Worm (Caenorhabditis elegans) whole organism, L1 larva: ENCODE measurements around the gene C29E4.10.

Experiments
- C04F5.9 ChIP-seq: sonication (generic microtip); optimal IDR thresholded peaks from 2 replicates; lab custom pipeline; 2016; ENCODE audit warnings: missing genetic modification characterization, missing compliant biosample characterization
- C16A3.4 ChIP-seq: fragments of 150-350 bp; optimal IDR thresholded peaks from 2 replicates; lab custom pipeline; 2014; ENCODE audit warnings: missing biosample characterization, missing genetic modification characterization
- C34B4.2 ChIP-seq: sonication (generic microtip); optimal IDR thresholded peaks from 2 replicates; lab custom pipeline; 2017; ENCODE audit warnings: mild to moderate bottlenecking, missing genetic modification characterization, missing compliant biosample characterization
- F16B12.6 ChIP-seq: fragments of 150-350 bp; optimal IDR thresholded peaks from 2 replicates; lab custom pipeline; 2014; ENCODE audit warnings: missing biosample characterization, missing genetic modification characterization
- Y116A8C.19 ChIP-seq: sonication (generic microtip); optimal IDR thresholded peaks from 2 replicates; lab custom pipeline; 2016; ENCODE audit warnings: missing compliant biosample characterization, missing genetic modification characterization, borderline replicate concordance
- alr-1 ChIP-seq: fragments of 200-800 bp; sonication (Bioruptor generic); optimal IDR thresholded peaks from 2 replicates; lab custom pipeline; 2018; ENCODE audit warnings: borderline replicate concordance, mild to moderate bottlenecking, missing genetic modification characterization, missing compliant biosample characterization
- ama-1 ChIP-seq: fragments of 150-350 bp; optimal IDR thresholded peaks from 2 replicates; lab custom pipeline; 2014
- ceh-63 ChIP-seq: fragments of 200-800 bp; sonication (Bioruptor generic); optimal IDR thresholded peaks from 2 replicates; lab custom pipeline; 2018; ENCODE audit warnings: mild to moderate bottlenecking, missing genetic modification characterization, missing compliant biosample characterization
- ceh-8 ChIP-seq: fragments of 200-800 bp; sonication (Bioruptor generic); optimal IDR thresholded peaks from 2 replicates; lab custom pipeline; 2018; ENCODE audit warnings: mild to moderate bottlenecking, missing genetic modification characterization, moderate library complexity, missing compliant biosample characterization
- ceh-90 ChIP-seq: sonication (generic microtip); optimal IDR thresholded peaks from 2 replicates; lab custom pipeline; 2016; ENCODE audit warnings: missing genetic modification characterization, missing compliant biosample characterization
- ces-1 ChIP-seq: fragments of 150-350 bp; optimal IDR thresholded peaks from 2 replicates; lab custom pipeline; 2014; ENCODE audit warnings: missing biosample characterization, missing genetic modification reagents, missing genetic modification characterization
- dsc-1 ChIP-seq: sonication (generic microtip); optimal IDR thresholded peaks from 2 replicates; lab custom pipeline; 2016; ENCODE audit warnings: mild to moderate bottlenecking, missing genetic modification characterization, missing compliant biosample characterization
- efl-1 ChIP-seq, 4 experiments: fragments of 150-350 bp; optimal IDR thresholded peaks in 3 of 4; peaks in 1 of 4; 1 replicate in 1 of 4; 2 replicates in 3 of 4; lab custom pipeline; 2014; ENCODE audit warnings: missing biosample characterization in 2 of 4, missing genetic modification characterization in 2 of 4, missing genetic modification reagents in 2 of 4
- egl-13 ChIP-seq: sonication (generic microtip); optimal IDR thresholded peaks from 2 replicates; lab custom pipeline; 2016; ENCODE audit warnings: missing genotype, missing genetic modification reagents, missing genetic modification characterization, missing compliant biosample characterization
- egl-27 ChIP-seq, 2 experiments: fragments of 150-350 bp in 1 of 2; sonication (generic microtip); optimal IDR thresholded peaks; 3 replicates each; lab custom pipeline; 2017 to 2018; ENCODE audit warnings: missing biosample characterization in 2 of 2, missing genetic modification characterization in 2 of 2, missing genetic modification reagents in 2 of 2
- fkh-10 ChIP-seq: sonication (generic microtip); optimal IDR thresholded peaks from 2 replicates; lab custom pipeline; 2017; ENCODE audit warnings: missing biosample characterization, missing genetic modification reagents, missing genetic modification characterization
- fkh-4 ChIP-seq: sonication (generic microtip); optimal IDR thresholded peaks from 2 replicates; lab custom pipeline; 2016; ENCODE audit warnings: missing compliant biosample characterization, missing genetic modification characterization, borderline replicate concordance
- fkh-8 ChIP-seq: sonication (generic microtip); optimal IDR thresholded peaks from 2 replicates; lab custom pipeline; 2016; ENCODE audit warnings: mild to moderate bottlenecking, missing genetic modification characterization, missing compliant biosample characterization
- fos-1 ChIP-seq: fragments of 150-350 bp; optimal IDR thresholded peaks from 2 replicates; lab custom pipeline; 2014; ENCODE audit warnings: missing biosample characterization, missing genetic modification characterization
- grh-1 ChIP-seq: fragments of 200-800 bp; sonication (Bioruptor generic); IDR thresholded peaks from 2 replicates; pipeline ENCODE4 v1.3.6; 2022; ENCODE audit warnings: missing genetic modification reagents, missing genetic modification characterization, missing compliant biosample characterization
- hlh-17 ChIP-seq: fragments of 200-800 bp; sonication (Bioruptor generic); optimal IDR thresholded peaks from 2 replicates; lab custom pipeline; 2018; ENCODE audit warnings: missing genetic modification characterization, mild to moderate bottlenecking, missing compliant biosample characterization, moderate library complexity, borderline replicate concordance
- hpl-2 ChIP-seq: fragments of 150-350 bp; optimal IDR thresholded peaks from 2 replicates; lab custom pipeline; 2014; ENCODE audit warnings: missing biosample characterization, missing genetic modification reagents, missing genetic modification characterization
- irx-1 ChIP-seq: sonication (generic microtip); optimal IDR thresholded peaks from 2 replicates; lab custom pipeline; 2016; ENCODE audit warnings: missing genetic modification characterization, missing compliant biosample characterization
- lir-3 ChIP-seq: sonication (generic microtip); optimal IDR thresholded peaks from 2 replicates; lab custom pipeline; 2016; ENCODE audit warnings: mild to moderate bottlenecking, missing genetic modification characterization, moderate library complexity, missing compliant biosample characterization; ENCODE audit not compliant: poor library complexity
- lsy-2 ChIP-seq, 2 experiments: fragments of 150-350 bp; optimal IDR thresholded peaks; 2 replicates each; lab custom pipeline; 2014; ENCODE audit warnings: missing biosample characterization in 2 of 2, missing genetic modification characterization in 2 of 2
- mab-9 ChIP-seq: fragments of 200-800 bp; sonication (Bioruptor generic); IDR thresholded peaks from 2 replicates; pipeline ENCODE4 v1.3.6; 2022; ENCODE audit warnings: missing genetic modification reagents, missing genetic modification characterization, missing compliant biosample characterization
- mdl-1 ChIP-seq, 2 experiments: fragments of 150-350 bp; optimal IDR thresholded peaks; 2 replicates each; lab custom pipeline; 2014 to 2017; ENCODE audit warnings: missing biosample characterization in 2 of 2, missing genetic modification characterization in 2 of 2, inconsistent platforms in 1 of 2
- mep-1 ChIP-seq: fragments of 150-350 bp; optimal IDR thresholded peaks from 2 replicates; lab custom pipeline; 2014; ENCODE audit warnings: missing biosample characterization, missing genetic modification characterization
- nhr-19 ChIP-seq: fragments of 200-800 bp; sonication (Bioruptor generic); conservative IDR thresholded peaks from 2 replicates; pipeline ENCODE4 v1.3.6; 2022; ENCODE audit warnings: missing genetic modification characterization, missing compliant biosample characterization
- nhr-20 ChIP-seq: sonication (generic microtip); optimal IDR thresholded peaks from 2 replicates; lab custom pipeline; 2016; ENCODE audit warnings: mild to moderate bottlenecking, missing genetic modification characterization, missing compliant biosample characterization
- nhr-71 ChIP-seq: sonication (generic microtip); optimal IDR thresholded peaks from 2 replicates; lab custom pipeline; 2016; ENCODE audit warnings: mild to moderate bottlenecking, missing genetic modification characterization, moderate library complexity, missing compliant biosample characterization
- nhr-76 ChIP-seq: sonication (generic microtip); optimal IDR thresholded peaks from 2 replicates; lab custom pipeline; 2017; ENCODE audit warnings: missing biosample characterization, missing genetic modification characterization
- nhr-84 ChIP-seq: sonication (generic microtip); optimal IDR thresholded peaks from 2 replicates; lab custom pipeline; 2017; ENCODE audit warnings: missing biosample characterization, missing genetic modification characterization
- pqm-1 ChIP-seq: sonication (generic microtip); optimal IDR thresholded peaks from 3 replicates; lab custom pipeline; 2017; ENCODE audit warnings: missing biosample characterization, missing genetic modification characterization
- snpc-4 ChIP-seq: fragments of 150-350 bp; optimal IDR thresholded peaks from 2 replicates; lab custom pipeline; 2014; ENCODE audit warnings: missing biosample characterization, missing genetic modification characterization
- sox-4 ChIP-seq: sonication (generic microtip); optimal IDR thresholded peaks from 2 replicates; lab custom pipeline; 2016; ENCODE audit warnings: missing genetic modification characterization, missing compliant biosample characterization
- sptf-1 ChIP-seq: fragments of 150-350 bp; optimal IDR thresholded peaks from 2 replicates; lab custom pipeline; 2014; ENCODE audit warnings: missing biosample characterization, missing genetic modification characterization
- sup-37 ChIP-seq: fragments of 200-800 bp; sonication (Bioruptor generic); optimal IDR thresholded peaks from 2 replicates; lab custom pipeline; 2018; ENCODE audit warnings: mild to moderate bottlenecking, missing genetic modification characterization, missing compliant biosample characterization
- swsn-7 ChIP-seq: sonication (generic microtip); optimal IDR thresholded peaks from 2 replicates; lab custom pipeline; 2016; ENCODE audit warnings: missing genetic modification characterization, missing compliant biosample characterization
- tbx-2 ChIP-seq: sonication (generic microtip); optimal IDR thresholded peaks from 2 replicates; lab custom pipeline; 2016; ENCODE audit warnings: missing genetic modification characterization, missing compliant biosample characterization
- tlp-1 ChIP-seq: fragments of 150-350 bp; optimal IDR thresholded peaks from 2 replicates; lab custom pipeline; 2014; ENCODE audit warnings: missing biosample characterization, missing genetic modification characterization
- unc-62 ChIP-seq: fragments of 150-350 bp; optimal IDR thresholded peaks from 2 replicates; lab custom pipeline; 2014; ENCODE audit warnings: missing biosample characterization, missing genetic modification reagents, missing genetic modification characterization
- unc-86 ChIP-seq: sonication (generic microtip); optimal IDR thresholded peaks from 2 replicates; lab custom pipeline; 2016; ENCODE audit warnings: missing genetic modification characterization, missing compliant biosample characterization
- zag-1 ChIP-seq: fragments of 150-350 bp; optimal IDR thresholded peaks from 2 replicates; lab custom pipeline; 2014; ENCODE audit warnings: missing biosample characterization, missing genetic modification characterization
- zip-4 ChIP-seq: fragments of 200-800 bp; sonication (Bioruptor generic); optimal IDR thresholded peaks from 2 replicates; lab custom pipeline; 2018; ENCODE audit warnings: mild to moderate bottlenecking, missing genetic modification characterization, moderate library complexity, missing compliant biosample characterization
- ztf-4 ChIP-seq: fragments of 150-350 bp; optimal IDR thresholded peaks from 2 replicates; lab custom pipeline; 2014; ENCODE audit warnings: missing biosample characterization, missing genetic modification characterization

The C29E4.10 gene

DNA sequence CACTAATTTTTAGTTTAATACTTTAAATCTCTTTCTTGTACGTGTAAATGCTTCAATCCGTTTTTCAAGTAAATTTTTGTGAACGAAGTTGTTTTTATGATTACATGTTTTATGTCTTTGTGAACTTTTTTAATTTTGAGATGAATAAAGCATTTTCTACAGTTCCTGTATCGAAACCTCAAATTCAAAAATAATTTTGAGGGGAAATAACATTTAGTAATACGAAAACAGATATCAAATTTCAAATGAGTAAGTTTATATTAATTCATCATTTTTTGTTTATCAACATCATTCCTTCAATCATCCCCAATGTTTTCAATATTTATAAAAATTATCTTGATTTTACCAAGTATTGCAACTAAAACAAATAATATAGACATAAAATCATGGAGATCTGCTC lies at the start of gene C29E4.10:
Gene C29E4.10 (plus strand): TSS at position 301 of the 400 bp plus-strand sequence.
- no peak for TF ChIP-seq fkh-4 (tag; lab: Kevin White, UChicago)

ce11 chrIII:7889036-7889435 lies 48.6 kb upstream of the C29E4.10 start:
- TF ChIP-seq hpl-2 (GFP tag; lab: Kevin White, UChicago) (no peak), efl-1 (optimal IDR thresholded peaks at IDR 0.05; lab: Kevin White, UChicago) (no peak), efl-1 (GFP tag; optimal IDR thresholded peaks at IDR 0.05 in 1 of 2; lab: Kevin White, UChicago) (peak in 1 of 2 experiments; percentile 91)

DNA sequence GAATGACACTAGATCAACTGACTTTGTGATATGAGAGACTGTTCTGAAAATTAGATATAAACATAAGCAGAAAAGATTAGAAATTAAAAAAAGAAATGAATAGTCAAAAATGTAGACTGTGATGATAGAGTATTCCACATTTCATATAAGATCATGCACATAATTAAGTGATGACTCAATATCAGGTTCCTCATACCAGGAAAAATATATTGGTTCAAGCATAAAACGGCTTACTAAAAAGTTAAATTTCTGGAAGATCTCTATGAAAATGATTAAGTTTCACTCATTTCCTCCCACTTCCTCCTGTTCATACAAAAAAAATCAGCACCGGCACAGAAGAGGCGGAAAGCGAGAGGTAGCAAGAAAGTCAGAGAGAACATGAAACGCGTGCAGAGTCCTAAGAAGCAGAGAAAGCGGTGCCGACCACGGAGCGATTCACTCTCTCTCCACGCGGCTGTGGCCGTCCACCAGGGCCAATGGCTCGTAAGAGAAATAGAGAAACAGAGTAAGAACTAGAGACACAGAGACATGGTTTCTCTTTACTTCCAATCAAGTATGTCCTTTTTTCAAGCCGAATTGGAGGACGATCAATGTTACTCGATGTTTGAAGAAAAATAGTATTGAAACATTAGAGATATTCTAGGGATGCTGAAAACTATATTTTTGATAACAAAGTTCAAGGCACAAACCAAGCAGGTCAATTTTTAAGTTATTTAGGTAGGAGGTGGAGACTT lies 45.9 kb upstream of the C29E4.10 start, which contains the start of the genes ZK688.5 and fahd-1:
Gene ZK688.5 (minus strand): TSS at position 51 of the 734 bp plus-strand sequence.
Gene fahd-1 (plus strand): TSS at position 684 of the 734 bp plus-strand sequence.
- no peak for TF ChIP-seq ceh-63 (GFP tag; lab: Kevin White, UChicago)
- TF ChIP-seq zip-4 (GFP tag; lab: Kevin White, UChicago): no peak
- TF ChIP-seq sptf-1 (tag; lab: Kevin White, UChicago): no peak
- TF ChIP-seq lsy-2 (tag; optimal IDR thresholded peaks at IDR 0.05; lab: Kevin White, UChicago): peak; percentile 62 to 77
- no peak for TF ChIP-seq tlp-1 (tag; lab: Kevin White, UChicago)
- no peak for TF ChIP-seq irx-1 (tag; lab: Kevin White, UChicago)
- TF ChIP-seq C16A3.4 (tag; lab: Kevin White, UChicago): peak; percentile 60
- no peak for TF ChIP-seq egl-13
- no peak for TF ChIP-seq ama-1 (lab: Kevin White, UChicago)
- TF ChIP-seq fos-1: no peak
- TF ChIP-seq hlh-17 (GFP tag; lab: Kevin White, UChicago): no peak
- TF ChIP-seq C04F5.9 (tag; lab: Kevin White, UChicago): no peak
- TF ChIP-seq mep-1: peak; percentile 70
- no peak for TF ChIP-seq hpl-2 (GFP tag; lab: Kevin White, UChicago)
- no peak for TF ChIP-seq egl-27 (tag; optimal IDR thresholded peaks at IDR 0.05; lab: Kevin White, UChicago)
- peak; percentile 57 for TF ChIP-seq nhr-19
- TF ChIP-seq ceh-8 (GFP tag; lab: Kevin White, UChicago): peak; percentile 4
- no peak for TF ChIP-seq pqm-1
- peak; percentile 51 for TF ChIP-seq snpc-4 (tag; lab: Kevin White, UChicago)
- no peak for TF ChIP-seq grh-1 (GFP tag; lab: Robert Waterston, UW)
- no peak for TF ChIP-seq fkh-4 (tag; lab: Kevin White, UChicago)
- TF ChIP-seq tbx-2 (tag; lab: Kevin White, UChicago): peak; percentile 62
- no peak for TF ChIP-seq alr-1 (tag; lab: Kevin White, UChicago)
- no peak for TF ChIP-seq ceh-90 (tag; lab: Kevin White, UChicago)
- TF ChIP-seq mab-9: no peak
- peak; percentile 72 to 77 for TF ChIP-seq efl-1 (optimal IDR thresholded peaks at IDR 0.05; lab: Kevin White, UChicago)
- TF ChIP-seq efl-1 (GFP tag; optimal IDR thresholded peaks at IDR 0.05 in 1 of 2; lab: Kevin White, UChicago): peak; percentile 27 to 94
- no peak for TF ChIP-seq sup-37 (GFP tag; lab: Kevin White, UChicago)
- no peak for TF ChIP-seq sox-4
- TF ChIP-seq lir-3 (tag; lab: Kevin White, UChicago): no peak
- TF ChIP-seq unc-62 (GFP tag; lab: Kevin White, UChicago): no peak
- TF ChIP-seq F16B12.6 (tag; lab: Kevin White, UChicago): peak; percentile 41
- TF ChIP-seq zag-1: no peak
- peak; percentile 76 for TF ChIP-seq swsn-7
- TF ChIP-seq nhr-76 (tag; lab: Kevin White, UChicago): no peak
- peak; percentile 72 for TF ChIP-seq nhr-20 (tag; lab: Kevin White, UChicago)
- peak; percentile 54 for TF ChIP-seq fkh-8 (tag; lab: Kevin White, UChicago)
- TF ChIP-seq mdl-1 (tag; optimal IDR thresholded peaks at IDR 0.05; lab: Kevin White, UChicago): peak in 1 of 2 experiments; percentile 82
- peak; percentile 83 for TF ChIP-seq nhr-71
- TF ChIP-seq unc-86 (tag; lab: Kevin White, UChicago): peak; percentile 34
- no peak for TF ChIP-seq fkh-10 (GFP tag; lab: Kevin White, UChicago)
- TF ChIP-seq ztf-4 (tag; lab: Kevin White, UChicago): peak; percentile 34
- TF ChIP-seq nhr-84 (tag; lab: Kevin White, UChicago): no peak
- no peak for TF ChIP-seq Y116A8C.19 (tag; lab: Kevin White, UChicago)
- peak; percentile 39 for TF ChIP-seq dsc-1 (tag; lab: Kevin White, UChicago)
- no peak for TF ChIP-seq C34B4.2 (tag; lab: Kevin White, UChicago)
- no peak for TF ChIP-seq ces-1 (GFP tag; lab: Kevin White, UChicago)
